Worm (Caenorhabditis elegans): Measurements from ENCODE around the gene F53A2.3.

The F53A2.3 gene

DNA sequence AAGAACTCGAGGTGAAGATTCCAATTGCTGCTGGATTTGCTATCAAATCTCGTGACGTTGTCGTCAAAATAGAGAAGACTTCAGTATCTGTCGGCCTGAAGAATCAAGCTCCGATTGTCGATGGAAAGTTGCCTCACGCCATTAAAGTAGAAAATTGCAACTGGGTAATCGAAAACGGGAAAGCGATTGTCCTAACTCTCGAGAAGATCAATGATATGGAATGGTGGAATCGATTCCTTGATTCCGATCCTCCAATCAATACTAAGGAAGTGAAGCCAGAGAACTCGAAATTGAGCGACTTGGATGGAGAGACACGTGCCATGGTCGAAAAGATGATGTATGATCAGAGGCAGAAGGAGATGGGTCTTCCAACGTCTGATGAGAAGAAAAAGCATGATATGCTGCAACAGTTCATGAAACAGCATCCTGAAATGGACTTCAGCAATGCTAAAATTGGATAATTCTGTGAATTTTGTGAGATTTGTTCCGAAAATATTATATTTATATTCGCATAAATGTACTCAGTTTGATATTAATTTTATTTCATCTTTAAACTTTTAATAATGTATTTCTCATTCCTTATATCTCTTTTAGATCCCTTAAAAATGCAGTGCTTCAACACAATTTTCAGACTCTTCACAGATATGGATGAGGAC, 2.6 kb upstream of the F53A2.3 start, which contains the start of gene dro-1:
Gene dro-1 (plus strand): TSS at position 606 of the 656 bp plus-strand sequence.
- TF ChIP-seq nhr-43 (tag; optimal IDR thresholded peaks at IDR 0.05; ENCODE audit: poor library complexity, severe bottlenecking), result no peak
- TF ChIP-seq ceh-28 (tag; optimal IDR thresholded peaks at IDR 0.05), result no peak
- no peak for TF ChIP-seq aly-2 (tag; optimal IDR thresholded peaks at IDR 0.05)
- no peak for TF ChIP-seq lin-39 (tag; optimal IDR thresholded peaks at IDR 0.05)
- TF ChIP-seq egl-27 (tag; optimal IDR thresholded peaks at IDR 0.05), result no peak
- TF ChIP-seq lsy-12 (tag; optimal IDR thresholded peaks at IDR 0.05), result no peak
- TF ChIP-seq tbx-2 (tag; optimal IDR thresholded peaks at IDR 0.05), result no peak
- no peak for TF ChIP-seq ama-1 (optimal IDR thresholded peaks at IDR 0.05)
- no peak for TF ChIP-seq ceh-82 (tag; optimal IDR thresholded peaks at IDR 0.05)
- TF ChIP-seq pqm-1 (tag; optimal IDR thresholded peaks at IDR 0.05), result no peak
- no peak for TF ChIP-seq nhr-12 (tag; optimal IDR thresholded peaks at IDR 0.05)
- TF ChIP-seq ceh-9 (tag; optimal IDR thresholded peaks at IDR 0.05), result no peak
- no peak for TF ChIP-seq fos-1 (tag; optimal IDR thresholded peaks at IDR 0.05)

DNA sequence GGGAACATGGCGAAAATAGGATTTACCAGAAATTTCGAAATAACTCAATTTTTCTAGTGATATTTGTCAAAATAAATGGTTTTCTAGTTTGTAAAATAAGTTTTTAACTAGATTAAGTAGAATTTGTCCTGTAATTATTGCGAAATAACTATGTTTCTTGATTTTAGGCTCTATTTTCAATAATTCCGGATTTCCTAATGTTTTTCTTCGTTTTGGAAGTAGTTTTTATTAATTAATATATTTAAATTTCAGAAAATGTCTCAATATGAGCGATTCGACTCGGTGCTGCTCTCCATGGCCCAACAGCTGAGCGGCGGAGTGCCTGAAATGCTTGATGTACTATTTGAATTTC, 1.7 kb upstream of the F53A2.3 start, which contains the start of gene nud-1:
Gene nud-1 (plus strand): TSS at position 253 of the 352 bp plus-strand sequence.
- TF ChIP-seq zag-1 (tag; optimal IDR thresholded peaks at IDR 0.05), result no peak
- no peak for TF ChIP-seq elt-1 (tag; optimal IDR thresholded peaks at IDR 0.05)

DNA sequence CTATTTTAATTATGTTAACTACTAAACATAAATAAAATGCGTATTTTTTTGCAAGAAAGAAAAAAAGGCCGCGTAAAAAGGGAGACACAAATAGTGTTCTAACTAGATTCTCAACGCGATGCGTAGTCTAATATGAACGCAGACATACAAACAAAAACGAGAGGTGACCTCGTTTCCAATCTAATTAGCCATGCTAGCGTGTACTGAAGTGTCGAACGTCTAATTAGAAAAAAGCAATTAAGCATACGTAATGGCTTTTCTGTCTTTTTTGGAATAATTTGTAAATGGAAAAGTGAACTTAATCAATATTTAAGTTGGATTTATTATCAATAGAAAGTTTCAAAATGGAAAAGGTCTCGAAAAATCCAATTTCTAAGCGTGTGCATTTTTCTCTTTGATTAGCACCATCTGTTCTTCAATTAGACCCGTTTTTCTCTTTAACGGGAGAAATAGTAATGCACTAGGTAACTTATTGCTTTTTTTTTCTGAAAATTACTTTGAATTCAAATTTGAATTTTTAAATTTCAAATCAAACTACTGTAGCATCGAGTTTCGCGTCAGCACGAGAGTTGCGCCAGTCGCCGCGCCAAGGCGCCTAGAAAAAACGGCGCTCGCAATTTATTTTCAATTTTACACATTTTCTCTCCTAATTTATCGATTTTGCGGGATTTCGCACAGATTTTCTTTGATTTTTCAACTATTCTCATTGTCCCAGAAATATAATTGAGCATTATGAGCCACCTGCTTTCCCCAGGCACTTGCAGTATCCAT, 1.1 kb upstream of the F53A2.3 start:
- TF ChIP-seq tbx-2 (tag; optimal IDR thresholded peaks at IDR 0.05) (no peak), hmg-11 (tag; optimal IDR thresholded peaks at IDR 0.05) (peak; percentile 23), lin-15B (tag; optimal IDR thresholded peaks at IDR 0.05) (peak; percentile 9), nfya-1 (tag; optimal IDR thresholded peaks at IDR 0.05; ENCODE audit: insufficient read depth) (peak; percentile 42), elt-2 (tag; optimal IDR thresholded peaks at IDR 0.05) (peak; percentile 10)

DNA sequence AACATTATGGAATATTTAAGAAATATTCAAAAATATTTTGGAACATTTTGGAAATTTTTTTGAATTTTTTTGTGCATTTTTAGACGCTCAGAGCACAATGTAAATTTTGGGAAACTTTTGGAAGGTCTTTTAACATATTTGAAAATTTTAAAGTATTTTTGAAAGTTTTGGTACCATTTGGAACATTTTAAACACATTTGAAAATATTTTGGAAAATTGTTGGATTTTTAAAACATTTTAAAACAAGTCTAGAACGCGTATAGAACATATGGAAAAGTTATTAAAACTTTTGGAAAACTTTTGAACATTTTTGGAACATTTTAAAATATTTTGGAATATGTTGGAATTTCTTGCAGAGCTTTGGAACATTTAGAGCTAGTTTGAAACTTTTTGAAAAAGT, 5.8 kb downstream of the F53A2.3 start, which contains the start of gene sdz-20:
Gene sdz-20 (plus strand): TSS at position 301 of the 400 bp plus-strand sequence.
- TF ChIP-seq jun-1 (tag; optimal IDR thresholded peaks at IDR 0.05), result no peak
- TF ChIP-seq ceh-16 (tag; optimal IDR thresholded peaks at IDR 0.05), result no peak
- no peak for TF ChIP-seq elt-2 (tag; optimal IDR thresholded peaks at IDR 0.05)
- TF ChIP-seq unc-39 (tag; optimal IDR thresholded peaks at IDR 0.05), result no peak
- TF ChIP-seq R02D3.7 (tag; optimal IDR thresholded peaks at IDR 0.05), result no peak
- no peak for TF ChIP-seq nhr-76 (tag; optimal IDR thresholded peaks at IDR 0.05)
- TF ChIP-seq mml-1 (tag; optimal IDR thresholded peaks at IDR 0.05), result no peak
- no peak for TF ChIP-seq nfya-1 (tag; optimal IDR thresholded peaks at IDR 0.05; ENCODE audit: insufficient read depth)
- no peak for TF ChIP-seq ama-1 (optimal IDR thresholded peaks at IDR 0.05)
- no peak for TF ChIP-seq ceh-9 (tag; optimal IDR thresholded peaks at IDR 0.05)
- no peak for TF ChIP-seq nhr-77 (tag; optimal IDR thresholded peaks at IDR 0.05)
- no peak for TF ChIP-seq nhr-23 (tag; optimal IDR thresholded peaks at IDR 0.05)

ce11 chrIII:13328911-13329310, 10.7 kb downstream of the F53A2.3 start:
- TF ChIP-seq snpc-4 (tag; optimal IDR thresholded peaks at IDR 0.05) (no peak), sea-2 (GFP tag; optimal IDR thresholded peaks at IDR 0.05) (no peak), nhr-11 (tag; optimal IDR thresholded peaks at IDR 0.05) (no peak)

DNA sequence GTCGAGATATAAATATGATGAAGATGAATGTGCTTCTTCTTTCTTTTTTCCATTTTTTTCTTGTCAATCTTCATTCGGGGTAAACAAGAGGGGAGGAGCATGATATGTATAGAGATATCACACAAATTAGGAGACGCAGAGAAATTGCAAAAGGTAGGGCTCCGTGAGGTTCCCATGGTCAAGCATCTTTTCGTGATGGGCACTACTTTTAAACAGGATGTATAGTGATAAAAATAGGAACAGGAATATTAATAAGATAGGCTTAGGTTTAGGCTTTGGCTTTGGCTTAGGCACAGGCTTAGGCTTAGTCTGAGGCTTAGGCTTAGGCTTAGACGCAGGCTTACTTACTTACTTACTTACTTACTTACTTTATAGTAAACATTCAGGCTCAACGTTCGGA, 14.8 kb downstream of the F53A2.3 start, which contains the start of gene F53A2.1:
Gene F53A2.1 (minus strand): TSS at position 101 of the 400 bp plus-strand sequence.
- TF ChIP-seq tbx-2 (tag; optimal IDR thresholded peaks at IDR 0.05), result no peak
- no peak for TF ChIP-seq ztf-4 (tag; optimal IDR thresholded peaks at IDR 0.05)
- TF ChIP-seq lin-15B (tag; optimal IDR thresholded peaks at IDR 0.05), result no peak
- TF ChIP-seq ceh-16 (tag; optimal IDR thresholded peaks at IDR 0.05), result no peak
- no peak for TF ChIP-seq fos-1 (tag; optimal IDR thresholded peaks at IDR 0.05)
- no peak for TF ChIP-seq nhr-12 (tag; optimal IDR thresholded peaks at IDR 0.05)
- TF ChIP-seq elt-1 (tag; optimal IDR thresholded peaks at IDR 0.05), result no peak
- no peak for TF ChIP-seq elt-3 (tag; optimal IDR thresholded peaks at IDR 0.05)
- no peak for TF ChIP-seq jun-1 (tag; optimal IDR thresholded peaks at IDR 0.05)
- no peak for TF ChIP-seq ama-1 (optimal IDR thresholded peaks at IDR 0.05)
- TF ChIP-seq mdl-1 (tag; optimal IDR thresholded peaks at IDR 0.05), result no peak
- TF ChIP-seq ceh-28 (tag; optimal IDR thresholded peaks at IDR 0.05), result no peak
- no peak for TF ChIP-seq nhr-76 (tag; optimal IDR thresholded peaks at IDR 0.05)
- no peak for TF ChIP-seq elt-2 (tag; optimal IDR thresholded peaks at IDR 0.05)
- no peak for TF ChIP-seq nhr-23 (tag; optimal IDR thresholded peaks at IDR 0.05)
- no peak for TF ChIP-seq ztf-11 (tag; optimal IDR thresholded peaks at IDR 0.05)
- no peak for TF ChIP-seq snpc-4 (tag; optimal IDR thresholded peaks at IDR 0.05)
- no peak for TF ChIP-seq pha-4 (tag; optimal IDR thresholded peaks at IDR 0.05)
- no peak for TF ChIP-seq unc-62 (GFP tag; optimal IDR thresholded peaks at IDR 0.05)
- no peak for TF ChIP-seq nhr-25 (tag; optimal IDR thresholded peaks at IDR 0.05)
